Fruit fly (Drosophila melanogaster) whole organism, embryonic: ENCODE results near the gene mxc.

ENCODE experiments used
- B-H1 ChIP-seq: fragments of 200-800 bp; sonication (Bioruptor generic); IDR thresholded peaks from 3 replicates; pipeline ENCODE4 v1.3.6; 2022; ENCODE audit warnings: missing biosample characterization, missing genetic modification characterization
- BtbVII ChIP-seq: fragments of 200-800 bp; sonication (Bioruptor generic); optimal IDR thresholded peaks from 3 replicates; lab custom pipeline; 2017; ENCODE audit warnings: missing biosample characterization, mild to moderate bottlenecking, missing genetic modification characterization
- CG10654 ChIP-seq: fragments of 200-800 bp; sonication (Bioruptor generic); optimal IDR thresholded peaks from 2 replicates; lab custom pipeline; 2016; ENCODE audit warnings: missing biosample characterization, missing genetic modification characterization
- CG12155 ChIP-seq: fragments of 200-800 bp; sonication (Bioruptor generic); optimal IDR thresholded peaks from 3 replicates; lab custom pipeline; 2016; ENCODE audit warnings: missing biosample characterization, missing genetic modification characterization
- CG14667 ChIP-seq: fragments of 200-800 bp; sonication (Bioruptor generic); IDR thresholded peaks from 2 replicates; pipeline ENCODE4 v1.3.6; 2022; ENCODE audit warnings: missing biosample characterization, missing genetic modification characterization
- CG15696 ChIP-seq: fragments of 200-800 bp; sonication (Bioruptor generic); optimal IDR thresholded peaks from 2 replicates; lab custom pipeline; 2019; ENCODE audit warnings: missing biosample characterization, mild to moderate bottlenecking, missing genetic modification characterization, moderate library complexity
- CG17328 ChIP-seq: fragments of 200-800 bp; sonication (Bioruptor generic); IDR thresholded peaks from 2 replicates; pipeline ENCODE4 v1.3.6; 2022; ENCODE audit warnings: missing biosample characterization, missing genetic modification characterization
- CG17802 ChIP-seq: fragments of 200-800 bp; sonication (Bioruptor generic); optimal IDR thresholded peaks from 2 replicates; lab custom pipeline; 2018; ENCODE audit warnings: missing biosample characterization, mild to moderate bottlenecking, missing genetic modification characterization, moderate library complexity
- CG18599 ChIP-seq: fragments of 200-800 bp; sonication (Bioruptor generic); optimal IDR thresholded peaks from 3 replicates; lab custom pipeline; 2017; ENCODE audit warnings: missing biosample characterization, missing genetic modification characterization, mild to moderate bottlenecking, moderate library complexity, missing genetic modification reagents
- CG3407 ChIP-seq: fragments of 200-800 bp; sonication (Bioruptor generic); optimal IDR thresholded peaks from 2 replicates; lab custom pipeline; 2018; ENCODE audit warnings: missing biosample characterization, mild to moderate bottlenecking, missing genetic modification characterization
- CG42726 ChIP-seq: fragments of 200-800 bp; sonication (Bioruptor generic); IDR thresholded peaks from 2 replicates; pipeline ENCODE4 v1.3.6; 2022; ENCODE audit warnings: missing biosample characterization, missing genetic modification characterization; ENCODE audit not compliant: partially characterized antibody
- CG4730 ChIP-seq: fragments of 200-800 bp; sonication (Bioruptor generic); IDR thresholded peaks from 2 replicates; pipeline ENCODE4 v1.3.6; 2022; ENCODE audit warnings: missing biosample characterization, missing genetic modification characterization
- CG4854 ChIP-seq: fragments of 200-800 bp; sonication (Bioruptor generic); optimal IDR thresholded peaks from 2 replicates; lab custom pipeline; 2016; ENCODE audit warnings: missing biosample characterization, missing genetic modification characterization, inconsistent platforms
- CG6254 ChIP-seq: fragments of 200-800 bp; sonication (Bioruptor generic); optimal IDR thresholded peaks from 3 replicates; lab custom pipeline; 2017; ENCODE audit warnings: mild to moderate bottlenecking, missing biosample characterization, missing genetic modification reagents, missing genetic modification characterization
- CG6272 ChIP-seq: fragments of 200-800 bp; sonication (Bioruptor generic); IDR thresholded peaks from 2 replicates; pipeline ENCODE4 v1.3.6; 2022; ENCODE audit warnings: missing biosample characterization, missing genetic modification characterization
- CG6654 ChIP-seq: fragments of 200-800 bp; sonication (Bioruptor generic); optimal IDR thresholded peaks from 2 replicates; lab custom pipeline; 2017; ENCODE audit warnings: missing biosample characterization, mild to moderate bottlenecking, missing genetic modification characterization
- CG6683 ChIP-seq: fragments of 200-800 bp; sonication (Bioruptor generic); optimal IDR thresholded peaks from 2 replicates; lab custom pipeline; 2017; ENCODE audit warnings: missing biosample characterization, mild to moderate bottlenecking, missing genetic modification characterization, missing genetic modification reagents
- D19B ChIP-seq: fragments of 200-800 bp; sonication (Bioruptor generic); optimal IDR thresholded peaks from 2 replicates; lab custom pipeline; 2017; ENCODE audit warnings: missing biosample characterization, mild to moderate bottlenecking, missing genetic modification characterization
- Dad ChIP-seq: fragments of 200-800 bp; sonication (Bioruptor generic); optimal IDR thresholded peaks from 3 replicates; lab custom pipeline; 2016; ENCODE audit warnings: missing biosample characterization, missing genetic modification characterization
- Dbx ChIP-seq: fragments of 200-800 bp; sonication (Bioruptor generic); IDR thresholded peaks from 3 replicates; pipeline ENCODE4 v1.3.6; 2022; ENCODE audit warnings: missing biosample characterization, missing genetic modification characterization
- Eip74EF ChIP-seq, 2 experiments: fragments of 200-800 bp in 1 of 2; fragments of >200 bp in 1 of 2; sonication (Bioruptor generic) in 1 of 2; optimal IDR thresholded peaks; 2 replicates each; lab custom pipeline; 2017 to 2019; ENCODE audit warnings: missing biosample characterization in 2 of 2, missing genetic modification characterization in 2 of 2, mild to moderate bottlenecking in 1 of 2, moderate library complexity in 1 of 2
- Ets97D ChIP-seq: fragments of 200-800 bp; sonication (Bioruptor generic); optimal IDR thresholded peaks from 3 replicates; lab custom pipeline; 2016; ENCODE audit warnings: missing biosample characterization, missing genetic modification characterization
- Fer2 ChIP-seq: fragments of 200-800 bp; sonication (Bioruptor generic); optimal IDR thresholded peaks from 2 replicates; lab custom pipeline; 2018; ENCODE audit warnings: missing biosample characterization, mild to moderate bottlenecking, missing genetic modification characterization, moderate library complexity
- HmgD ChIP-seq: fragments of 200-800 bp; sonication (Bioruptor generic); optimal IDR thresholded peaks from 3 replicates; lab custom pipeline; 2016; ENCODE audit warnings: missing biosample characterization, missing genetic modification characterization
- Hmx ChIP-seq: fragments of 200-800 bp; sonication (Bioruptor generic); optimal IDR thresholded peaks from 2 replicates; lab custom pipeline; 2016; ENCODE audit warnings: missing biosample characterization, missing genetic modification characterization
- MBD-R2 ChIP-seq: fragments of 200-800 bp; sonication (Bioruptor generic); IDR thresholded peaks from 2 replicates; pipeline ENCODE4 v1.3.6; 2022; ENCODE audit warnings: missing biosample characterization, missing genetic modification characterization
- Xrp1 ChIP-seq: fragments of 200-800 bp; sonication (Bioruptor generic); IDR thresholded peaks from 2 replicates; pipeline ENCODE4 v1.3.6; 2022; ENCODE audit warnings: missing biosample characterization, missing genetic modification characterization
- aop ChIP-seq: fragments of 200-800 bp; sonication (Bioruptor generic); IDR thresholded peaks from 2 replicates; pipeline ENCODE4 v1.3.6; 2022; ENCODE audit warnings: missing biosample characterization, missing genetic modification characterization
- caup ChIP-seq: fragments of 200-800 bp; sonication (Bioruptor generic); optimal IDR thresholded peaks from 3 replicates; lab custom pipeline; 2017; ENCODE audit warnings: missing biosample characterization, mild to moderate bottlenecking, missing genetic modification characterization, moderate library complexity; ENCODE audit not compliant: severe bottlenecking
- chinmo ChIP-seq: fragments of 200-800 bp; sonication (Bioruptor generic); IDR thresholded peaks from 4 replicates; pipeline ENCODE4 v1.3.6; 2022; ENCODE audit warnings: missing biosample characterization, missing genetic modification characterization; ENCODE audit not compliant: partially characterized antibody
- disco-r ChIP-seq: fragments of 200-800 bp; sonication (Bioruptor generic); optimal IDR thresholded peaks from 2 replicates; lab custom pipeline; 2016; ENCODE audit warnings: missing biosample characterization, missing genetic modification characterization
- eyg ChIP-seq: fragments of 200-800 bp; sonication (Bioruptor generic); optimal IDR thresholded peaks from 3 replicates; lab custom pipeline; 2016; ENCODE audit warnings: missing biosample characterization, missing genetic modification characterization
- fd64A ChIP-seq: fragments of 200-800 bp; sonication (Bioruptor generic); optimal IDR thresholded peaks from 3 replicates; lab custom pipeline; 2018; ENCODE audit warnings: missing biosample characterization, mild to moderate bottlenecking, missing genetic modification characterization
- fru ChIP-seq: fragments of >200 bp; optimal IDR thresholded peaks from 2 replicates; lab custom pipeline; 2017
- grn ChIP-seq: fragments of 200-800 bp; sonication (Bioruptor generic); optimal IDR thresholded peaks from 3 replicates; lab custom pipeline; 2017; ENCODE audit warnings: missing biosample characterization, missing genetic modification characterization
- gt ChIP-seq: fragments of 200-800 bp; sonication (Bioruptor generic); IDR thresholded peaks from 2 replicates; pipeline ENCODE4 v1.3.6; 2022; ENCODE audit warnings: missing biosample characterization, missing genetic modification characterization
- her ChIP-seq: fragments of 200-800 bp; sonication (Bioruptor generic); optimal IDR thresholded peaks from 2 replicates; lab custom pipeline; 2016; ENCODE audit warnings: missing biosample characterization, missing genetic modification characterization
- hth ChIP-seq: fragments of >200 bp; optimal IDR thresholded peaks from 2 replicates; lab custom pipeline; 2017; ENCODE audit warnings: inconsistent platforms
- knrl ChIP-seq: fragments of 200-800 bp; sonication (Bioruptor generic); IDR thresholded peaks from 3 replicates; pipeline ENCODE4 v1.3.6; 2022; ENCODE audit warnings: missing biosample characterization, missing genetic modification characterization; ENCODE audit not compliant: partially characterized antibody
- lov ChIP-seq, 2 experiments: fragments of 200-800 bp in 1 of 2; fragments of >200 bp in 1 of 2; sonication (Bioruptor generic) in 1 of 2; IDR thresholded peaks in 1 of 2; optimal IDR thresholded peaks in 1 of 2; 2 replicates in 1 of 2; 3 replicates in 1 of 2; pipeline versions ENCODE4 v1.3.6 to Lab custom; 2017 to 2022; ENCODE audit warnings: missing biosample characterization in 1 of 2, missing genetic modification characterization in 1 of 2
- phol ChIP-seq: fragments of 200-800 bp; sonication (Bioruptor generic); optimal IDR thresholded peaks from 3 replicates; lab custom pipeline; 2018; ENCODE audit warnings: missing biosample characterization, mild to moderate bottlenecking, missing genetic modification characterization, moderate library complexity
- pum ChIP-seq: fragments of 200-800 bp; sonication (Bioruptor generic); optimal IDR thresholded peaks from 2 replicates; lab custom pipeline; 2016; ENCODE audit warnings: missing biosample characterization, missing genetic modification characterization
- sc ChIP-seq, 3 experiments: fragments of >200 bp in 2 of 3; fragments of 200-800 bp in 1 of 3; sonication (Bioruptor generic) in 1 of 3; optimal IDR thresholded peaks; 2 replicates in 2 of 3; 3 replicates in 1 of 3; lab custom pipeline; 2017; ENCODE audit warnings: mild to moderate bottlenecking in 1 of 3, missing biosample characterization in 1 of 3, missing genetic modification characterization in 1 of 3, missing genetic modification reagents in 1 of 3
- seq ChIP-seq: fragments of 200-800 bp; sonication (Bioruptor generic); IDR thresholded peaks from 2 replicates; pipeline ENCODE4 v1.3.6; 2022; ENCODE audit warnings: missing biosample characterization, missing genetic modification characterization
- ssp ChIP-seq: fragments of 200-800 bp; sonication (Bioruptor generic); IDR thresholded peaks from 2 replicates; pipeline ENCODE4 v1.3.6; 2022; ENCODE audit warnings: missing biosample characterization, missing genetic modification characterization
- stwl ChIP-seq: fragments of 200-800 bp; sonication (Bioruptor generic); optimal IDR thresholded peaks from 3 replicates; lab custom pipeline; 2018; ENCODE audit warnings: missing biosample characterization, mild to moderate bottlenecking, missing genetic modification characterization, moderate library complexity
- tup ChIP-seq: fragments of 200-800 bp; sonication (Bioruptor generic); optimal IDR thresholded peaks from 2 replicates; lab custom pipeline; 2016; ENCODE audit warnings: missing biosample characterization, mild to moderate bottlenecking, missing genetic modification characterization, moderate library complexity
- twi ChIP-seq: fragments of 200-800 bp; optimal IDR thresholded peaks from 2 replicates; lab custom pipeline; 2019; ENCODE audit warnings: missing biosample characterization, mild to moderate bottlenecking, missing genetic modification characterization, moderate library complexity
- unc-4 ChIP-seq: fragments of 200-800 bp; sonication (Bioruptor generic); IDR thresholded peaks from 2 replicates; pipeline ENCODE4 v1.3.6; 2022; ENCODE audit warnings: missing biosample characterization, missing genetic modification characterization; ENCODE audit not compliant: partially characterized antibody
- wdn ChIP-seq: fragments of 200-800 bp; sonication (Bioruptor generic); IDR thresholded peaks from 2 replicates; pipeline ENCODE4 v1.3.6; 2022; ENCODE audit warnings: missing biosample characterization, missing genetic modification characterization

The mxc gene

dm6 chrX:9243417-9243884 is at the start of gene mxc, which contains the start of gene Larp7 (continued):
- TF ChIP-seq stwl (tag; lab: Kevin White, UChicago) (peak; percentile 60), lov (optimal IDR thresholded peaks at IDR 0.05; lab: Kevin White, UChicago) (no peak), lov (GFP tag; IDR thresholded peaks at IDR 0.05; lab: Robert Waterston, UW) (no peak), sc (optimal IDR thresholded peaks at IDR 0.05; lab: Kevin White, UChicago) (no peak), sc (GFP tag; optimal IDR thresholded peaks at IDR 0.05; lab: Kevin White, UChicago) (no peak), caup (GFP tag; lab: Kevin White, UChicago) (no peak), her (peak; percentile 48), grn (GFP tag; lab: Kevin White, UChicago) (no peak), pum (peak; percentile 63), knrl (GFP tag; lab: Robert Waterston, UW) (peak; percentile 91), hth (lab: Kevin White, UChicago) (no peak), B-H1 (no peak), tup (GFP tag; lab: Kevin White, UChicago) (peak; percentile 4), eyg (peak; percentile 39), Ets97D (GFP tag; lab: Kevin White, UChicago) (peak; percentile 64), fru (no peak), CG10654 (GFP tag; lab: Kevin White, UChicago) (peak; percentile 41), Dad (GFP tag; lab: Kevin White, UChicago) (peak; percentile 30), seq (GFP tag; lab: Robert Waterston, UW) (no peak), D19B (GFP tag; lab: Kevin White, UChicago) (no peak), BtbVII (GFP tag; lab: Kevin White, UChicago) (no peak), Xrp1 (no peak; the same call in 1 of the 2 replicates), Dbx (peak; percentile 58; the same call in 1 of the 3 replicates), phol (tag; lab: Kevin White, UChicago) (peak; percentile 70), fd64A (GFP tag; lab: Kevin White, UChicago) (no peak), CG14667 (GFP tag; lab: Robert Waterston, UW) (0 out of 2 replicates have a peak, but pooled peaks have one; percentile 6), CG6254 (GFP tag; lab: Kevin White, UChicago) (no peak), gt (GFP tag; lab: Robert Waterston, UW) (no peak), chinmo (GFP tag; lab: Robert Waterston, UW) (peak; percentile 79; the same call in 2 of the 4 replicates), CG42726 (GFP tag; lab: Robert Waterston, UW) (no peak), Hmx (peak; percentile 40), Fer2 (tag; lab: Kevin White, UChicago) (no peak), CG17328 (GFP tag; lab: Robert Waterston, UW) (no peak), ssp (peak; percentile 55), unc-4 (GFP tag; lab: Robert Waterston, UW) (peak; percentile 92), CG4730 (GFP tag; lab: Robert Waterston, UW) (no peak), CG3407 (no peak), MBD-R2 (GFP tag; lab: Robert Waterston, UW) (peak; percentile 80), CG6272 (peak; percentile 59), CG12155 (peak; percentile 65), twi (tag; lab: Kevin White, UChicago) (peak; percentile 69), Eip74EF (GFP tag; optimal IDR thresholded peaks at IDR 0.05; lab: Kevin White, UChicago) (no peak), CG4854 (GFP tag; lab: Kevin White, UChicago) (no peak), CG6654 (GFP tag; lab: Kevin White, UChicago) (no peak), CG15696 (tag; lab: Kevin White, UChicago) (peak; percentile 54), wdn (GFP tag; lab: Robert Waterston, UW) (no peak), HmgD (GFP tag; lab: Kevin White, UChicago) (peak; percentile 51), CG17802 (tag; lab: Kevin White, UChicago) (peak; percentile 16), CG6683 (no peak), disco-r (GFP tag; lab: Kevin White, UChicago) (no peak), CG18599 (GFP tag; lab: Kevin White, UChicago) (no peak), aop (GFP tag; lab: Robert Waterston, UW) (no peak)
